Fruit fly (Drosophila melanogaster): ENCODE results near the gene CG33700.

The CG33700 gene

DNA sequence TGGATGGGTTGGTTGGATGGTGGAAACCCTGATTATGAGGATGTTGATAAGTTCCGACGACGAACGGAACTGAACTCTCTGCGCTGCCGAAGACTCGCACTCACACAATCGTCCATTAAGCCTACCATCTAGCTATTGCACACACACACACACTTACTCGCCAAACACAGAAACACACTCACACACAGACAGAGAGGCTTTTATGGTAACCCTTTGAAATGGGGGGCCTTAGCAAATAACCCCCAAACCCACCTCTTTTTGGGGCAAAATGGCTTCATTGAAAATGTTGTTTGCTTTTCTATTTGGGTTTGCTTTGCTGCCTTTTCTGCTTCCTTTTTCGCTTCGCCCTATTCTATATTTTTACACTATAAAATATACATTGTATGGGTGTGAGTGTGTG lies 56.3 kb downstream of the CG33700 start (continued):
- TF ChIP-seq pan (optimal IDR thresholded peaks at IDR 0.05) (no peak), pan (GFP tag; optimal IDR thresholded peaks at IDR 0.05 in 1 of 2, IDR thresholded peaks at IDR 0.05 in 1 of 2) (no peak), phol (tag; optimal IDR thresholded peaks at IDR 0.05) (no peak), cg (GFP tag; optimal IDR thresholded peaks at IDR 0.05) (peak; percentile 59), NfI (GFP tag; optimal IDR thresholded peaks at IDR 0.05) (no peak), HmgZ (tag; optimal IDR thresholded peaks at IDR 0.05) (no peak), Mad (GFP tag; optimal IDR thresholded peaks at IDR 0.05) (no peak), tup (GFP tag; optimal IDR thresholded peaks at IDR 0.05) (no peak), unc-4 (GFP tag; IDR thresholded peaks at IDR 0.05; ENCODE audit: partially characterized antibody) (no peak), tll (GFP tag; optimal IDR thresholded peaks at IDR 0.05) (no peak), CG17802 (tag; optimal IDR thresholded peaks at IDR 0.05) (no peak), CTCF (GFP tag; optimal IDR thresholded peaks at IDR 0.05) (no peak), CG33213 (GFP tag; optimal IDR thresholded peaks at IDR 0.05) (no peak), Kr (GFP tag; optimal IDR thresholded peaks at IDR 0.05) (peak; percentile 32), CG2202 (tag; optimal IDR thresholded peaks at IDR 0.05) (no peak), sqz (GFP tag; optimal IDR thresholded peaks at IDR 0.05) (no peak), Scr (GFP tag; IDR thresholded peaks at IDR 0.05; ENCODE audit: partially characterized antibody) (no peak), Max (GFP tag; optimal IDR thresholded peaks at IDR 0.05) (no peak), hkb (optimal IDR thresholded peaks at IDR 0.05) (no peak), hkb (GFP tag; IDR thresholded peaks at IDR 0.05) (no peak), CoRest (tag; optimal IDR thresholded peaks at IDR 0.05) (no peak), cad (GFP tag; optimal IDR thresholded peaks at IDR 0.05) (no peak), dpn (GFP tag; optimal IDR thresholded peaks at IDR 0.05) (no peak), CG11695 (GFP tag; IDR thresholded peaks at IDR 0.05) (no peak), CG11085 (GFP tag; IDR thresholded peaks at IDR 0.05) (no peak), CG9817 (tag; optimal IDR thresholded peaks at IDR 0.05) (no peak), abd-A (tag; optimal IDR thresholded peaks at IDR 0.05) (peak; percentile 83), ro (GFP tag; IDR thresholded peaks at IDR 0.05) (no peak)

DNA sequence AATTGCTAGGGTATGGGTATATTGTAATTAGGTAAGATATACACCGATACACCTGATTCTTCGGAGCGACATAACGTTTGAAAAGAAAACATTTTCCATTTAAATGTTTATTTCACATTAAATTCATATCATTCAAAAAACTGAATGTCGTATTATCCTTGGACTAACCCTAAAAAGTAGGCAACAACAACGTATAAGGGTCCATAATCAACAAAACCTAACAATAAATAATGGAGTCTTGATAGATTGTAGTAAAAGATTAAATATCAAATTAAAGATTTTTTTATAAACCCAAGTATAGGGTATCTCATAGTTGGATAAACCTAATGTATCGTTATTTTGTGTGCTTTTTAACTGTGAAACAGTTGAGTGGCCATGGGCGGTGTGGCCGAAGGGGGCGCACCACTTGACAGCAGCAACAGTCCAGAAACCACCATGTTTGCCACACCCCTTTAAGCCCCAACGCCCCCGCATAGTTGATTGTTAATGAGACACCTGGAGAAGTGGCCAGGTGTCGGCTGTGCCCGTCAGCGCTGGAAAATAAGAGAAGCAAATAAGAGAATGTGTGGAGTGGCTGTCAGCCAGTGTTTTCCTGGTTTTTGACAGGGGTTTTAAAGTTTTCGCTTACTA lies 57.0 kb downstream of the CG33700 start:
- TF ChIP-seq mam (GFP tag; optimal IDR thresholded peaks at IDR 0.05) = peak; percentile 24
- no peak for TF ChIP-seq kah (GFP tag; optimal IDR thresholded peaks at IDR 0.05)
- TF ChIP-seq lov (optimal IDR thresholded peaks at IDR 0.05) = no peak
- TF ChIP-seq lov (GFP tag; IDR thresholded peaks at IDR 0.05) = no peak
- TF ChIP-seq cato (GFP tag; optimal IDR thresholded peaks at IDR 0.05; ENCODE audit: borderline replicate concordance) = no peak
- TF ChIP-seq ash1 (GFP tag; optimal IDR thresholded peaks at IDR 0.05) = no peak
- TF ChIP-seq dpn (GFP tag; optimal IDR thresholded peaks at IDR 0.05) = peak; percentile 16 to 33
- peak; percentile 30 for TF ChIP-seq caup (GFP tag; optimal IDR thresholded peaks at IDR 0.05; ENCODE audit: severe bottlenecking)
- no peak for TF ChIP-seq CG4360 (GFP tag; IDR thresholded peaks at IDR 0.05)
- no peak for TF ChIP-seq CG16815 (GFP tag; optimal IDR thresholded peaks at IDR 0.05)
- TF ChIP-seq peb (GFP tag; IDR thresholded peaks at IDR 0.05) = no peak
- no peak for TF ChIP-seq CG2199 (GFP tag; IDR thresholded peaks at IDR 0.05)
- TF ChIP-seq CG2678 (tag; optimal IDR thresholded peaks at IDR 0.05) = peak; percentile 73
- peak; percentile 17 for TF ChIP-seq CG12659 (GFP tag; optimal IDR thresholded peaks at IDR 0.05)
- TF ChIP-seq slbo (GFP tag; IDR thresholded peaks at IDR 0.05) = peak; percentile 35
- no peak for TF ChIP-seq nerfin-2 (GFP tag; IDR thresholded peaks at IDR 0.05; ENCODE audit: partially characterized antibody)
- TF ChIP-seq CG13424 (tag; optimal IDR thresholded peaks at IDR 0.05) = peak; percentile 4
- peak; percentile 34 for TF ChIP-seq ind (GFP tag; optimal IDR thresholded peaks at IDR 0.05)
- TF ChIP-seq CG31388 (GFP tag; optimal IDR thresholded peaks at IDR 0.05) = no peak
- TF ChIP-seq bcd (GFP tag; optimal IDR thresholded peaks at IDR 0.05) = peak; percentile 21
- TF ChIP-seq Dek (tag; optimal IDR thresholded peaks at IDR 0.05) = no peak
- no peak for TF ChIP-seq lola (GFP tag; optimal IDR thresholded peaks at IDR 0.05)
- TF ChIP-seq twi (tag; optimal IDR thresholded peaks at IDR 0.05) = no peak
- 0 out of 2 replicates have a peak, but pooled peaks have one; percentile 31 for TF ChIP-seq CG16779 (GFP tag; IDR thresholded peaks at IDR 0.05)
- peak; percentile 27 for TF ChIP-seq lilli (GFP tag; optimal IDR thresholded peaks at IDR 0.05)

Data from whole organism, embryonic.